Fruit fly (Drosophila melanogaster) whole organism, wandering third instar larva: ENCODE data around the gene moi.
A peak's percentile ranks its signal among the peaks of the same experiment; 100 is the strongest.

Experiments
- CrebA ChIP-seq: fragments of 200-800 bp; sonication (Bioruptor generic); optimal IDR thresholded peaks from 2 replicates; lab custom pipeline; 2016; ENCODE audit warnings: missing biosample characterization, mild to moderate bottlenecking, missing genetic modification characterization, borderline replicate concordance
- Hr83 ChIP-seq: fragments of 200-300 bp; sonication (Bioruptor generic); optimal IDR thresholded peaks from 2 replicates; lab custom pipeline; 2016; ENCODE audit warnings: missing biosample characterization, mild to moderate bottlenecking, missing genetic modification characterization, moderate library complexity; ENCODE audit not compliant: poor library complexity, severe bottlenecking
- br ChIP-seq: fragments of 200-800 bp; sonication (Bioruptor generic); optimal IDR thresholded peaks from 2 replicates; lab custom pipeline; 2016; ENCODE audit warnings: missing biosample characterization, missing genetic modification characterization
- brk ChIP-seq: fragments of 200-800 bp; sonication (Bioruptor generic); optimal IDR thresholded peaks from 2 replicates; lab custom pipeline; 2016; ENCODE audit warnings: missing biosample characterization, mild to moderate bottlenecking, missing genetic modification characterization
- dsf ChIP-seq: sonication (Bioruptor generic); optimal IDR thresholded peaks from 2 replicates; lab custom pipeline; 2016; ENCODE audit warnings: missing biosample characterization, missing genetic modification characterization, borderline replicate concordance
- ey ChIP-seq: fragments of 200-800 bp; sonication (Bioruptor generic); optimal IDR thresholded peaks from 2 replicates; lab custom pipeline; 2016; ENCODE audit warnings: missing biosample characterization, missing genetic modification characterization
- fru ChIP-seq: fragments of 200-800 bp; sonication (Bioruptor generic); optimal IDR thresholded peaks from 3 replicates; lab custom pipeline; 2016; ENCODE audit warnings: missing biosample characterization, mild to moderate bottlenecking, missing genetic modification characterization
- usp ChIP-seq: fragments of >200 bp; optimal IDR thresholded peaks from 2 replicates; lab custom pipeline; 2017; ENCODE audit warnings: missing biosample characterization, missing genetic modification characterization

DNA sequence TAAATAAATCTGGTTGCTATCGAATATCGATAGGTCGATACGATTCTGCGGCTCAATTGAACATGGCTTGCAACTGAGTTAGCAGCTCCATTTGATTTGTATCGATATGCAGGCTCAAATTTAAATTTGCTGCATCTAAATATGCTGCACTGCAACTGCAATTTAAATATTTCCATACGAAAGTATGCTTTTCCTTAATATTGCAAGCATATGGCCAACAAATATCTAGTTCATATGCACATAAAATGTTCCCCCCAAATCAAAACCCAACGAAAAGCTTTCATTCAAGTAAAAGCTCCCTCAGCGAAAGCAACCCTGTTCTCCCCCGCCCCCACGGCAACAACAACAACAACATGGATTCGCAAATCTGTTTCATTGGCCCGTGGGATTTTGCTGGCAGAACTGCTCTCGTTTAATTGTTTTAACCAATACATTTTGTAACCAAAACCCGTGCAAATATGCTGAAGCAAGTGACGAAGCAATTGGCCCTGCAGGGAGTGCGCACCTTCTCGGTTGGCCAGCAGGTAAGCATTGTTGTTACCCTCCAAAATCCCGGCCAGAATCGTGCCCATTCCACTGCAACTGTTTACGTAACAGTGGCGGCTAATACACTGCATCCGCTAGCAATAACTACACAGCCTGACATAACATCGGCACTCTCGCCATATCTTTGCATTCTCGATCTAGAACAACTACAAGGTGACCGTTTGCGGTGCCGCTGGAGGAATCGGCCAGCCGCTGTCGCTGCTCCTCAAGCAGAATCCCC lies 29.1 kb upstream of the moi start, which contains the start of the genes CG7168 and Mdh2:
- TF ChIP-seq Hr83 (GFP tag; lab: Kevin White, UChicago) (no peak), br (no peak), ey (GFP tag; lab: Kevin White, UChicago) (no peak), CrebA (GFP tag; lab: Kevin White, UChicago) (no peak), fru (GFP tag; lab: Kevin White, UChicago) (no peak), usp (GFP tag; lab: Kevin White, UChicago) (no peak), dsf (peak; percentile 5), brk (GFP tag; lab: Kevin White, UChicago) (no peak)
